Worm (Caenorhabditis elegans) whole organism, early embryonic: Measurements from ENCODE around the gene drr-1.

ENCODE experiments used
- F13C5.2 ChIP-seq: sonication (generic microtip); optimal IDR thresholded peaks from 2 replicates; lab custom pipeline; 2017; ENCODE audit warnings: mild to moderate bottlenecking, missing genetic modification characterization, inconsistent platforms, missing compliant biosample characterization
- aly-1 ChIP-seq: sonication (generic microtip); optimal IDR thresholded peaks from 2 replicates; lab custom pipeline; 2016; ENCODE audit warnings: missing genetic modification characterization, missing compliant biosample characterization
- ama-1 ChIP-seq: fragments of 150-350 bp; optimal IDR thresholded peaks from 2 replicates; lab custom pipeline; 2014
- ceh-13 ChIP-seq: fragments of 200-800 bp; sonication (Bioruptor generic); optimal IDR thresholded peaks from 2 replicates; lab custom pipeline; 2018; ENCODE audit warnings: mild to moderate bottlenecking, missing genetic modification characterization, missing compliant biosample characterization
- flt-1 ChIP-seq: fragments of 200-800 bp; sonication (Bioruptor generic); IDR thresholded peaks from 2 replicates; pipeline ENCODE4 v1.3.6; 2022; ENCODE audit warnings: missing genetic modification characterization, missing compliant biosample characterization
- hmg-4 ChIP-seq: fragments of 200-800 bp; sonication (Bioruptor generic); optimal IDR thresholded peaks from 2 replicates; lab custom pipeline; 2018; ENCODE audit warnings: mild to moderate bottlenecking, missing genetic modification characterization, missing compliant biosample characterization
- scrt-1 ChIP-seq: fragments of 200-800 bp; sonication (Bioruptor generic); IDR thresholded peaks from 2 replicates; pipeline ENCODE4 v1.3.6; 2022; ENCODE audit warnings: missing genetic modification characterization, missing compliant biosample characterization
- tbx-37 ChIP-seq: fragments of 200-800 bp; sonication (Bioruptor generic); conservative IDR thresholded peaks from 2 replicates; pipeline ENCODE4 v1.3.6; 2022; ENCODE audit warnings: missing genetic modification reagents, missing genetic modification characterization, missing compliant biosample characterization

DNA sequence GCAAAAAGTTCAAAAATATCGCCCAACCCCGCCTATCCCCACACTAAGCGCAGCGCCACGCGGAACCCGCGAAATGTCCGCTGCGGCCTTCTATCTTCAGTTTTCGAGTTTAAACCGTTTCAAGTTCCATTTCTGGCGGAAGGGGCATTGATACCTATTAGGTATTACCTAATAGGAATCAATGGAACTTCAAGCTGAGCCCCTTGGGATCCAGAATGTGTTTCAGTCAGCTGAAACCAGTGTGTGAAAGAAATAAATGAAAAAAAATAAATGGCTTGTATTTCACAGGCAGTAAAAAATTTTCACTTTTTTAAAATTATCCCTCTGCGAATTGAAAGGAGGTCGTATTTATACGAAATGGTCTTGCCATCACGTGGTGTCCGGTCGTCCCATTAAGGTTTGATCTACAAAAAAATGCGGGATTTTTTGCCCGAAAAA is 25.5 kb upstream of the drr-1 start:
- TF ChIP-seq aly-1 (tag; lab: Kevin White, UChicago) (no peak), flt-1 (GFP tag; lab: Robert Waterston, UW) (no peak), F13C5.2 (tag; lab: Kevin White, UChicago) (no peak), scrt-1 (no peak), hmg-4 (GFP tag; lab: Kevin White, UChicago) (no peak), ama-1 (lab: Kevin White, UChicago) (no peak), ceh-13 (GFP tag; lab: Kevin White, UChicago) (no peak), tbx-37 (no peak)
